Worm (Caenorhabditis elegans) whole organism, young adult: ENCODE measurements around the gene best-18.
A peak's percentile ranks its signal among the peaks of the same experiment; 100 is the strongest.

ENCODE experiments used
- F22D6.2 ChIP-seq: sonication (generic microtip); optimal IDR thresholded peaks from 2 replicates; lab custom pipeline; 2016; ENCODE audit warnings: mild to moderate bottlenecking, missing genetic modification characterization, missing compliant biosample characterization
- F33H1.4 ChIP-seq: fragments of 200-800 bp; sonication (Bioruptor generic); IDR thresholded peaks from 2 replicates; pipeline ENCODE4 v1.3.6; 2022; ENCODE audit warnings: missing genetic modification reagents, missing genetic modification characterization, missing compliant biosample characterization
- F55B11.4 ChIP-seq: sonication (generic microtip); optimal IDR thresholded peaks from 2 replicates; lab custom pipeline; 2016; ENCODE audit warnings: missing compliant biosample characterization, missing genetic modification characterization, borderline replicate concordance; ENCODE audit not compliant: insufficient read depth
- T26A5.8 ChIP-seq: sonication (generic microtip); optimal IDR thresholded peaks from 2 replicates; lab custom pipeline; 2016; ENCODE audit warnings: missing genetic modification characterization, missing compliant biosample characterization
- Y53F4B.3 ChIP-seq: fragments of 200-800 bp; sonication (Bioruptor generic); IDR thresholded peaks from 2 replicates; pipeline ENCODE4 v1.3.6; 2022; ENCODE audit warnings: missing genetic modification reagents, missing genetic modification characterization, missing compliant biosample characterization
- Y53G8AR.9 ChIP-seq: fragments of 200-800 bp; sonication (Bioruptor generic); conservative IDR thresholded peaks from 2 replicates; pipeline ENCODE4 v1.3.6; 2022; ENCODE audit warnings: missing genetic modification reagents, missing genetic modification characterization, missing compliant biosample characterization
- Y95B8A.8 ChIP-seq: fragments of 200-800 bp; sonication (Bioruptor generic); IDR thresholded peaks from 2 replicates; pipeline ENCODE4 v1.3.6; 2022; ENCODE audit warnings: missing genetic modification reagents, missing genetic modification characterization, missing compliant biosample characterization
- ZK185.1 ChIP-seq: sonication (generic microtip); optimal IDR thresholded peaks from 2 replicates; lab custom pipeline; 2016; ENCODE audit warnings: mild to moderate bottlenecking, missing genetic modification characterization, missing compliant biosample characterization; ENCODE audit not compliant: poor library complexity, severe bottlenecking
- aptf-2 ChIP-seq: fragments of 200-800 bp; sonication (Bioruptor generic); conservative IDR thresholded peaks from 2 replicates; pipeline ENCODE4 v1.3.6; 2022; ENCODE audit warnings: missing genetic modification reagents, missing genetic modification characterization, missing compliant biosample characterization
- attf-6 ChIP-seq: fragments of 200-800 bp; sonication (Bioruptor generic); IDR thresholded peaks from 2 replicates; pipeline ENCODE4 v1.3.6; 2022; ENCODE audit warnings: missing genetic modification reagents, missing genetic modification characterization, missing compliant biosample characterization
- cebp-2 ChIP-seq: fragments of 200-800 bp; sonication (Bioruptor generic); IDR thresholded peaks from 2 replicates; pipeline ENCODE4 v1.3.6; 2022; ENCODE audit warnings: missing genetic modification characterization, missing compliant biosample characterization
- ceh-58 ChIP-seq: fragments of 200-800 bp; sonication (Bioruptor generic); IDR thresholded peaks from 2 replicates; pipeline ENCODE4 v1.3.6; 2022; ENCODE audit warnings: missing genetic modification characterization, missing compliant biosample characterization
- dox-1 ChIP-seq: fragments of 200-800 bp; sonication (Bioruptor generic); IDR thresholded peaks from 2 replicates; pipeline ENCODE4 v1.3.6; 2022; ENCODE audit warnings: missing genetic modification reagents, missing genetic modification characterization, missing compliant biosample characterization
- dpl-1 ChIP-seq: fragments of 150-350 bp; optimal IDR thresholded peaks from 2 replicates; lab custom pipeline; 2014; ENCODE audit warnings: missing biosample characterization, missing genetic modification reagents, missing genetic modification characterization
- egl-44 ChIP-seq: fragments of 200-800 bp; sonication (Bioruptor generic); IDR thresholded peaks from 2 replicates; pipeline ENCODE4 v1.3.6; 2022; ENCODE audit warnings: missing genetic modification reagents, missing genetic modification characterization, missing compliant biosample characterization
- egrh-3 ChIP-seq: fragments of 200-800 bp; sonication (Bioruptor generic); IDR thresholded peaks from 2 replicates; pipeline ENCODE4 v1.3.6; 2022; ENCODE audit warnings: missing genetic modification reagents, missing genetic modification characterization, missing compliant biosample characterization
- ekl-4 ChIP-seq: fragments of 200-800 bp; sonication (Bioruptor generic); IDR thresholded peaks from 2 replicates; pipeline ENCODE4 v1.3.6; 2022; ENCODE audit warnings: missing genetic modification reagents, missing genetic modification characterization, missing compliant biosample characterization
- hlh-12 ChIP-seq: sonication (generic microtip); optimal IDR thresholded peaks from 2 replicates; lab custom pipeline; 2016; ENCODE audit warnings: missing genetic modification characterization, missing compliant biosample characterization
- hlh-26 ChIP-seq: fragments of 200-800 bp; sonication (Bioruptor generic); conservative IDR thresholded peaks from 2 replicates; pipeline ENCODE4 v1.3.6; 2022; ENCODE audit warnings: missing genetic modification reagents, missing genetic modification characterization, missing compliant biosample characterization
- lin-35 ChIP-seq, 3 experiments: fragments of 150-350 bp in 2 of 3; sonication (generic microtip) in 1 of 3; optimal IDR thresholded peaks; 2 replicates each; lab custom pipeline; 2014 to 2018; ENCODE audit warnings: missing biosample characterization in 3 of 3, missing genetic modification characterization in 3 of 3, missing genetic modification reagents in 3 of 3
- lin-40 ChIP-seq: sonication (generic microtip); optimal IDR thresholded peaks from 2 replicates; lab custom pipeline; 2016; ENCODE audit warnings: missing genetic modification characterization, mild to moderate bottlenecking, missing compliant biosample characterization, missing genotype, missing genetic modification reagents
- lin-54 ChIP-seq: fragments of 200-800 bp; sonication (Bioruptor generic); optimal IDR thresholded peaks from 2 replicates; lab custom pipeline; 2018; ENCODE audit warnings: mild to moderate bottlenecking, missing genetic modification characterization, missing compliant biosample characterization
- lsl-1 ChIP-seq: fragments of 200-800 bp; sonication (Bioruptor generic); optimal IDR thresholded peaks from 2 replicates; lab custom pipeline; 2018; ENCODE audit warnings: mild to moderate bottlenecking, missing genetic modification characterization, moderate library complexity, missing compliant biosample characterization
- lsy-27 ChIP-seq: sonication (generic microtip); optimal IDR thresholded peaks from 2 replicates; lab custom pipeline; 2017; ENCODE audit warnings: missing genetic modification characterization, mild to moderate bottlenecking, missing compliant biosample characterization, antibody characterized with exemption, missing genotype, borderline replicate concordance; ENCODE audit not compliant: insufficient read depth
- mes-4 ChIP-seq: sonication (generic microtip); optimal IDR thresholded peaks from 2 replicates; lab custom pipeline; 2016; ENCODE audit warnings: missing genotype, missing genetic modification characterization, missing compliant biosample characterization
- mxl-1 ChIP-seq: sonication (generic microtip); optimal IDR thresholded peaks from 2 replicates; lab custom pipeline; 2016; ENCODE audit warnings: missing genetic modification characterization, missing compliant biosample characterization
- nfyb-1 ChIP-seq: fragments of 200-800 bp; sonication (Bioruptor generic); IDR thresholded peaks from 2 replicates; pipeline ENCODE4 v1.3.6; 2022; ENCODE audit warnings: missing genetic modification reagents, missing genetic modification characterization, missing compliant biosample characterization
- pha-4 ChIP-seq: fragments of 150-350 bp; sonication (generic microtip); optimal IDR thresholded peaks from 2 replicates; lab custom pipeline; 2014; ENCODE audit warnings: missing biosample characterization, missing genetic modification reagents, missing genetic modification characterization
- rec-8 ChIP-seq, 2 experiments: sonication (generic microtip); optimal IDR thresholded peaks; 2 replicates each; lab custom pipeline; 2016; ENCODE audit warnings: mild to moderate bottlenecking in 2 of 2, missing genetic modification characterization in 2 of 2, missing genetic modification reagents in 2 of 2, missing genotype in 2 of 2, missing biosample characterization in 1 of 2, missing compliant biosample characterization in 1 of 2, moderate library complexity in 1 of 2
- sea-2 ChIP-seq: fragments of 200-800 bp; sonication (Bioruptor generic); IDR thresholded peaks from 2 replicates; pipeline ENCODE4 v1.3.6; 2022; ENCODE audit warnings: missing genetic modification characterization, missing compliant biosample characterization
- snpc-1.3 ChIP-seq: sonication (generic microtip); optimal IDR thresholded peaks from 2 replicates; lab custom pipeline; 2017; ENCODE audit warnings: missing genetic modification characterization, mild to moderate bottlenecking, missing compliant biosample characterization, antibody characterized with exemption, moderate library complexity, missing genotype, missing genetic modification reagents; ENCODE audit not compliant: insufficient read depth
- tbp1 ChIP-seq: fragments of 200-800 bp; sonication (Bioruptor generic); optimal IDR thresholded peaks from 2 replicates; lab custom pipeline; 2018; ENCODE audit warnings: mild to moderate bottlenecking, missing genetic modification characterization, missing compliant biosample characterization
- tlf-1 ChIP-seq: fragments of 200-800 bp; sonication (Bioruptor generic); optimal IDR thresholded peaks from 2 replicates; lab custom pipeline; 2018; ENCODE audit warnings: mild to moderate bottlenecking, missing genetic modification characterization, missing compliant biosample characterization
- unc-130 ChIP-seq: sonication (generic microtip); optimal IDR thresholded peaks from 2 replicates; lab custom pipeline; 2016; ENCODE audit warnings: missing genetic modification reagents, missing genetic modification characterization, missing compliant biosample characterization
- ztf-22 ChIP-seq: fragments of 200-800 bp; sonication (Bioruptor generic); optimal IDR thresholded peaks from 2 replicates; lab custom pipeline; 2018; ENCODE audit warnings: mild to moderate bottlenecking, missing genetic modification characterization, moderate library complexity, missing compliant biosample characterization
- ztf-28 ChIP-seq: fragments of 200-800 bp; sonication (Bioruptor generic); IDR thresholded peaks from 2 replicates; pipeline ENCODE4 v1.3.6; 2022; ENCODE audit warnings: missing genetic modification reagents, missing genetic modification characterization, missing compliant biosample characterization
- ztf-3 ChIP-seq: fragments of 200-800 bp; sonication (Bioruptor generic); optimal IDR thresholded peaks from 2 replicates; lab custom pipeline; 2018; ENCODE audit warnings: mild to moderate bottlenecking, missing genetic modification characterization, missing compliant biosample characterization
- ztf-6 ChIP-seq: fragments of 200-800 bp; sonication (Bioruptor generic); IDR thresholded peaks from 2 replicates; pipeline ENCODE4 v1.3.6; 2022; ENCODE audit warnings: missing genetic modification reagents, missing genetic modification characterization, missing compliant biosample characterization

best-18 gene

ce11 chrIII:10248441-10249137 is 36.4 kb downstream of the best-18 start, which contains the start of the genes div-1 and cor-1 (continued):
- TF ChIP-seq lin-35 (GFP tag; optimal IDR thresholded peaks at IDR 0.05; lab: Kevin White, UChicago): peak in 1 of 3 experiments; percentile 36
- no peak for TF ChIP-seq tlf-1 (GFP tag; lab: Kevin White, UChicago)
- TF ChIP-seq ztf-3 (GFP tag; lab: Kevin White, UChicago): no peak
- TF ChIP-seq nfyb-1 (GFP tag; lab: Robert Waterston, UW): no peak
- TF ChIP-seq dox-1: 0 out of 2 replicates have a peak, but pooled peaks have one; percentile 9
- TF ChIP-seq unc-130 (GFP tag; lab: Kevin White, UChicago): no peak
- no peak for TF ChIP-seq egl-44
- no peak for TF ChIP-seq lsy-27 (tag; lab: Kevin White, UChicago)
- TF ChIP-seq pha-4 (tag; lab: Kevin White, UChicago): no peak
- TF ChIP-seq hlh-26 (GFP tag; lab: Robert Waterston, UW): no peak
- TF ChIP-seq lin-54 (GFP tag; lab: Kevin White, UChicago): peak; percentile 52
- TF ChIP-seq Y53F4B.3 (GFP tag; lab: Robert Waterston, UW): no peak
- no peak for TF ChIP-seq T26A5.8 (tag; lab: Kevin White, UChicago)
- TF ChIP-seq F33H1.4 (GFP tag; lab: Robert Waterston, UW): no peak
- no peak for TF ChIP-seq Y95B8A.8 (GFP tag; lab: Robert Waterston, UW)
- TF ChIP-seq mes-4 (tag; lab: Kevin White, UChicago): no peak
- no peak for TF ChIP-seq lsl-1 (GFP tag; lab: Kevin White, UChicago)
- no peak for TF ChIP-seq sea-2 (GFP tag; lab: Robert Waterston, UW)
- TF ChIP-seq hlh-12 (tag; lab: Kevin White, UChicago): no peak
- TF ChIP-seq F22D6.2 (tag; lab: Kevin White, UChicago): no peak
- no peak for TF ChIP-seq mxl-1 (tag; lab: Kevin White, UChicago)
- TF ChIP-seq ztf-28: no peak
- no peak for TF ChIP-seq cebp-2
- TF ChIP-seq ceh-58 (GFP tag; lab: Robert Waterston, UW): no peak
- peak; percentile 31 for TF ChIP-seq dpl-1 (GFP tag; lab: Kevin White, UChicago)
- no peak for TF ChIP-seq rec-8 (tag; optimal IDR thresholded peaks at IDR 0.05; lab: Kevin White, UChicago)
- TF ChIP-seq egrh-3: peak; percentile 29; the same call in 1 of the 2 replicates
- no peak for TF ChIP-seq ztf-6
- TF ChIP-seq ekl-4 (GFP tag; lab: Robert Waterston, UW): no peak
- no peak for TF ChIP-seq ZK185.1 (tag; lab: Kevin White, UChicago)
- TF ChIP-seq attf-6 (GFP tag; lab: Robert Waterston, UW): no peak
- no peak for TF ChIP-seq F55B11.4
- no peak for TF ChIP-seq Y53G8AR.9 (GFP tag; lab: Robert Waterston, UW)
- no peak for TF ChIP-seq tbp1

- no peak for TF ChIP-seq ztf-22 (GFP tag; lab: Kevin White, UChicago)
- TF ChIP-seq lin-40 (tag; lab: Kevin White, UChicago): no peak
- TF ChIP-seq ztf-28: no peak
- TF ChIP-seq snpc-1.3 (tag; lab: Kevin White, UChicago): no peak
- no peak for TF ChIP-seq dpl-1 (GFP tag; lab: Kevin White, UChicago)
- TF ChIP-seq aptf-2 (GFP tag; lab: Robert Waterston, UW): no peak
Observed at ce11 chrIII:10251114-10251513, 38.9 kb downstream of the best-18 start.
